Worm (Caenorhabditis elegans) whole organism, L1 larva: ENCODE measurements around the gene sax-7.

Experiments used
- fkh-10 ChIP-seq: sonication (generic microtip); optimal IDR thresholded peaks from 2 replicates; lab custom pipeline; 2017; ENCODE audit warnings: missing biosample characterization, missing genetic modification reagents, missing genetic modification characterization
- skn-1 ChIP-seq: fragments of 150-350 bp; optimal IDR thresholded peaks from 2 replicates; lab custom pipeline; 2014; ENCODE audit warnings: missing biosample characterization, missing genetic modification characterization
- snpc-4 ChIP-seq: fragments of 150-350 bp; optimal IDR thresholded peaks from 2 replicates; lab custom pipeline; 2014; ENCODE audit warnings: missing biosample characterization, missing genetic modification characterization
- xbp-1 ChIP-seq: sonication (generic microtip); optimal IDR thresholded peaks from 2 replicates; lab custom pipeline; 2016; ENCODE audit warnings: missing genetic modification characterization, missing compliant biosample characterization

DNA sequence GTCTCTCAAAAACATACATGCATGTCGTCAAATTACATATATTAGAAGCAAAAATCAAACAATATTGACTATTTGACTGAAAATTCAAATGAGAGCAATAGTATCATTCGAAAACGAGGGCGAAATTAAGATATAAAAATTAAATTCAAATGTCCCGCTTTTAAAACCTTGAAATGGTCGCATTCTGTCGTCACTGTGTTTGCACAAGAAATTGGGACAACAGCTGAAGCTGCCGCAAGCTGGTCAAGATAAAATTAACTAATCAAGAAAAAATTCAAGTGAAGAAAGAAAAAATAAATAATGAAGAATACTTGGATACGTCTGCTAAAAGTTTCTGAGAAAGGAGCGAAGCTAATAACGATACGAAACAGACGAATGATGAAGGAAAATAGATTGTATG, 50.2 kb downstream of the sax-7 start:
- TF ChIP-seq snpc-4 (tag; lab: Kevin White, UChicago), result no peak
- no peak for TF ChIP-seq fkh-10 (GFP tag; lab: Kevin White, UChicago)
- no peak for TF ChIP-seq skn-1 (tag; lab: Kevin White, UChicago)
- TF ChIP-seq xbp-1, result no peak
